Fruit fly (Drosophila melanogaster): Measurements from ENCODE around the gene CG3740.

- no peak for TF ChIP-seq HLH106 (tag; optimal IDR thresholded peaks at IDR 0.05)
- no peak for TF ChIP-seq Dfd (GFP tag; optimal IDR thresholded peaks at IDR 0.05)
- TF ChIP-seq Hr78 (GFP tag; optimal IDR thresholded peaks at IDR 0.05), result no peak
- no peak for TF ChIP-seq tai (GFP tag; optimal IDR thresholded peaks at IDR 0.05)
- TF ChIP-seq sage (GFP tag; optimal IDR thresholded peaks at IDR 0.05), result no peak
- TF ChIP-seq ey (GFP tag; optimal IDR thresholded peaks at IDR 0.05), result no peak
Observed at dm6 chrX:1627588-1627987, 41.5 kb downstream of the CG3740 start.

Data from whole organism, wandering third instar larva.